Worm (Caenorhabditis elegans): Measurements from ENCODE around the gene syx-18.

DNA sequence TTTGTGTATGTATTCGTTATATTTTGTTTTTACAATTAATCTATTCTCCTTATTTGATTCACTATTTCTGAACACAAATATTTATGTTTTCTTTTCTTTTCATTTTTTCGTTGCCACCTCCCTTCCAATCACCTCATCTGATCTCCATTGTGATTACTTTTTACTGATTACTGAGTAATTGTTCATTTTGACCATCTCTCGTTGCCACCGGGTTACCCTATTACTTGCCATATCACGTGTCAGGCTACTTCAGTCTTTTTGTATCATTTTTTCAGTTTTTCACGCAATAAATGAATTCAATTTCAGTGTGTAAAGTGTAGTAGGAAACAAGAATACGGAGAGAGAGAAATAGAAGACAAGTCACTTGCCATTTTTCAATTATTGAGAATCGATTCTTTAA lies 3.2 kb downstream of the syx-18 start, which contains the start of gene T10H9.8:
- TF ChIP-seq W03F9.2 (tag; optimal IDR thresholded peaks at IDR 0.05) (no peak), dao-5 (tag; optimal IDR thresholded peaks at IDR 0.05) (no peak)

Data from whole organism, L4/young adult.